Worm (Caenorhabditis elegans): ENCODE results near the gene frpr-9.

ce11 chrV:10953471-10954155 is 38.3 kb upstream of the frpr-9 start:
- TF ChIP-seq ztf-11 (tag; optimal IDR thresholded peaks at IDR 0.05) (no peak), alr-1 (tag; optimal IDR thresholded peaks at IDR 0.05) (no peak), ceh-82 (tag; optimal IDR thresholded peaks at IDR 0.05) (no peak), lin-13 (GFP tag; optimal IDR thresholded peaks at IDR 0.05) (peak; percentile 25), aly-2 (tag; optimal IDR thresholded peaks at IDR 0.05) (no peak), lin-39 (tag; optimal IDR thresholded peaks at IDR 0.05) (no peak), snpc-4 (tag; optimal IDR thresholded peaks at IDR 0.05) (no peak)

All from whole organism, L2 larva.